Fruit fly (Drosophila melanogaster) whole organism, embryonic: ENCODE data around the gene Bcat.
A peak's percentile ranks its signal among the peaks of the same experiment; 100 is the strongest.

Experiments used
- Aef1 ChIP-seq: fragments of 200-800 bp; sonication (Bioruptor generic); IDR thresholded peaks from 3 replicates; pipeline ENCODE4 v1.3.6; 2022; ENCODE audit warnings: missing biosample characterization, missing genetic modification characterization
- Awh ChIP-seq: fragments of 200-800 bp; sonication (Bioruptor generic); IDR thresholded peaks from 2 replicates; pipeline ENCODE4, ENCODE4 v1.3.6; 2022; ENCODE audit warnings: missing biosample characterization, missing genetic modification characterization
- Bdp1 ChIP-seq: fragments of 200-800 bp; sonication (Bioruptor generic); optimal IDR thresholded peaks from 3 replicates; lab custom pipeline; 2016; ENCODE audit warnings: missing biosample characterization, missing genetic modification characterization
- Bgb ChIP-seq: fragments of 200-800 bp; sonication (Bioruptor generic); IDR thresholded peaks from 2 replicates; pipeline ENCODE4 v1.3.6; 2022; ENCODE audit warnings: missing biosample characterization, missing genetic modification characterization; ENCODE audit not compliant: partially characterized antibody
- CG10209 ChIP-seq: fragments of 200-800 bp; sonication (Bioruptor generic); optimal IDR thresholded peaks from 3 replicates; lab custom pipeline; 2017; ENCODE audit warnings: missing biosample characterization, mild to moderate bottlenecking, missing genetic modification characterization, missing genetic modification reagents
- CG11504 ChIP-seq: fragments of 200-800 bp; sonication (Bioruptor generic); optimal IDR thresholded peaks from 3 replicates; lab custom pipeline; 2019; ENCODE audit warnings: missing biosample characterization, mild to moderate bottlenecking, missing genetic modification characterization, moderate library complexity
- CG12071 ChIP-seq: fragments of 200-800 bp; sonication (Bioruptor generic); optimal IDR thresholded peaks from 3 replicates; lab custom pipeline; 2018; ENCODE audit warnings: missing biosample characterization, mild to moderate bottlenecking, missing genetic modification characterization
- CG18262 ChIP-seq: fragments of 200-800 bp; optimal IDR thresholded peaks from 3 replicates; lab custom pipeline; 2019; ENCODE audit warnings: missing biosample characterization, mild to moderate bottlenecking, missing genetic modification characterization, moderate library complexity
- CG2678 ChIP-seq: fragments of 200-800 bp; sonication (Bioruptor generic); optimal IDR thresholded peaks from 3 replicates; lab custom pipeline; 2019; ENCODE audit warnings: missing biosample characterization, mild to moderate bottlenecking, missing genetic modification characterization, moderate library complexity
- CG31441 ChIP-seq: fragments of 200-800 bp; sonication (Bioruptor generic); IDR thresholded peaks from 2 replicates; pipeline ENCODE4 v1.3.6; 2022; ENCODE audit warnings: missing biosample characterization, missing genetic modification characterization
- CG34422 ChIP-seq: fragments of 200-800 bp; sonication (Bioruptor generic); IDR thresholded peaks from 3 replicates; pipeline ENCODE4 v1.3.6; 2022; ENCODE audit warnings: missing biosample characterization, missing genetic modification characterization
- CG6175 ChIP-seq: fragments of 200-800 bp; sonication (Bioruptor generic); IDR thresholded peaks from 3 replicates; pipeline ENCODE4 v1.3.6; 2022; ENCODE audit warnings: missing biosample characterization, missing genetic modification characterization
- CG6272 ChIP-seq: fragments of 200-800 bp; sonication (Bioruptor generic); IDR thresholded peaks from 2 replicates; pipeline ENCODE4 v1.3.6; 2022; ENCODE audit warnings: missing biosample characterization, missing genetic modification characterization
- CG7372 ChIP-seq: fragments of 200-800 bp; sonication (Bioruptor generic); IDR thresholded peaks from 2 replicates; pipeline ENCODE4 v1.3.6; 2022; ENCODE audit warnings: missing biosample characterization, missing genetic modification characterization
- CG7745 ChIP-seq: fragments of 200-800 bp; sonication (Bioruptor generic); optimal IDR thresholded peaks from 2 replicates; lab custom pipeline; 2018; ENCODE audit warnings: missing biosample characterization, mild to moderate bottlenecking, missing genetic modification characterization, moderate library complexity
- CG7839 ChIP-seq: fragments of 200-800 bp; sonication (Bioruptor generic); optimal IDR thresholded peaks from 3 replicates; lab custom pipeline; 2018; ENCODE audit warnings: missing biosample characterization, mild to moderate bottlenecking, missing genetic modification characterization, moderate library complexity
- CG9932 ChIP-seq: fragments of 200-800 bp; sonication (Bioruptor generic); IDR thresholded peaks from 2 replicates; pipeline ENCODE4 v1.3.6; 2022; ENCODE audit warnings: missing biosample characterization, missing genetic modification characterization
- CoRest ChIP-seq: fragments of 200-800 bp; sonication (Bioruptor generic); optimal IDR thresholded peaks from 3 replicates; lab custom pipeline; 2018; ENCODE audit warnings: missing biosample characterization, mild to moderate bottlenecking, missing genetic modification characterization, moderate library complexity
- CrebB ChIP-seq: fragments of 200-800 bp; sonication (Bioruptor generic); optimal IDR thresholded peaks from 3 replicates; lab custom pipeline; 2018; ENCODE audit warnings: missing biosample characterization, mild to moderate bottlenecking, missing genetic modification characterization
- D19B ChIP-seq: fragments of 200-800 bp; sonication (Bioruptor generic); optimal IDR thresholded peaks from 2 replicates; lab custom pipeline; 2017; ENCODE audit warnings: missing biosample characterization, mild to moderate bottlenecking, missing genetic modification characterization
- Deaf1 ChIP-seq: fragments of 200-800 bp; optimal IDR thresholded peaks from 3 replicates; lab custom pipeline; 2019; ENCODE audit warnings: missing biosample characterization, mild to moderate bottlenecking, missing genetic modification characterization, moderate library complexity
- GATAe ChIP-seq: fragments of 200-800 bp; sonication (Bioruptor generic); conservative IDR thresholded peaks from 2 replicates; pipeline ENCODE4 v1.3.6; 2022; ENCODE audit warnings: missing biosample characterization, missing genetic modification characterization
- Hr3 ChIP-seq: fragments of 200-800 bp; sonication (Bioruptor generic); optimal IDR thresholded peaks from 3 replicates; lab custom pipeline; 2016; ENCODE audit warnings: missing biosample characterization, missing genetic modification characterization
- Hr51 ChIP-seq, 2 experiments: fragments of 200-800 bp; sonication (Bioruptor generic); optimal IDR thresholded peaks; 2 replicates in 1 of 2; 3 replicates in 1 of 2; lab custom pipeline; 2016 to 2018; ENCODE audit warnings: missing biosample characterization in 2 of 2, missing genetic modification characterization in 2 of 2, mild to moderate bottlenecking in 1 of 2, moderate library complexity in 1 of 2
- Jarid2 ChIP-seq: fragments of 200-800 bp; sonication (Bioruptor generic); optimal IDR thresholded peaks from 3 replicates; lab custom pipeline; 2017; ENCODE audit warnings: mild to moderate bottlenecking, missing biosample characterization, missing genetic modification reagents, missing genetic modification characterization
- Med ChIP-seq: fragments of 200-800 bp; sonication (Bioruptor generic); peaks from one replicate; lab custom pipeline; 2016; ENCODE audit warnings: missing biosample characterization, missing genetic modification characterization, mild to moderate bottlenecking, inconsistent platforms, moderate library complexity
- Oli ChIP-seq: fragments of 200-800 bp; sonication (Bioruptor generic); optimal IDR thresholded peaks from 2 replicates; lab custom pipeline; 2018; ENCODE audit warnings: missing biosample characterization, mild to moderate bottlenecking, missing genetic modification characterization, moderate library complexity
- Pdp1 ChIP-seq, 2 experiments: fragments of 200-800 bp; sonication (Bioruptor generic); optimal IDR thresholded peaks; 3 replicates each; lab custom pipeline; 2016; ENCODE audit warnings: missing biosample characterization in 2 of 2, missing genetic modification characterization in 2 of 2, mild to moderate bottlenecking in 1 of 2, moderate library complexity in 1 of 2
- Rfx ChIP-seq: fragments of 200-800 bp; sonication (Bioruptor generic); IDR thresholded peaks from 2 replicates; pipeline ENCODE4 v1.3.6; 2022; ENCODE audit warnings: missing biosample characterization, missing genetic modification characterization
- Sox102F ChIP-seq: fragments of 200-800 bp; sonication (Bioruptor generic); optimal IDR thresholded peaks from 2 replicates; lab custom pipeline; 2018; ENCODE audit warnings: missing biosample characterization, mild to moderate bottlenecking, missing genetic modification characterization, moderate library complexity
- Sry-β ChIP-seq: fragments of 200-800 bp; sonication (Bioruptor generic); optimal IDR thresholded peaks from 2 replicates; lab custom pipeline; 2018; ENCODE audit warnings: missing biosample characterization, mild to moderate bottlenecking, missing genetic modification characterization, moderate library complexity
- Trl ChIP-seq, 3 experiments: fragments of >200 bp in 2 of 3; fragments of 200-800 bp in 1 of 3; sonication (Bioruptor generic) in 1 of 3; optimal IDR thresholded peaks; 2 replicates in 1 of 3; 3 replicates in 2 of 3; lab custom pipeline; 2016 to 2017; ENCODE audit warnings: missing biosample characterization in 1 of 3, missing genetic modification characterization in 1 of 3
- al ChIP-seq: fragments of 200-800 bp; sonication (Bioruptor generic); IDR thresholded peaks from 2 replicates; pipeline ENCODE4 v1.3.6; 2022; ENCODE audit warnings: missing biosample characterization, missing genetic modification characterization
- br ChIP-seq: fragments of >200 bp; optimal IDR thresholded peaks from 2 replicates; lab custom pipeline; 2017
- danr ChIP-seq: fragments of 200-800 bp; sonication (Bioruptor generic); IDR thresholded peaks from 2 replicates; pipeline ENCODE4 v1.3.6; 2022; ENCODE audit warnings: missing biosample characterization, missing genetic modification characterization
- gcm2 ChIP-seq: fragments of 200-800 bp; sonication (Bioruptor generic); optimal IDR thresholded peaks from 2 replicates; lab custom pipeline; 2016; ENCODE audit warnings: missing biosample characterization, missing genetic modification characterization
- inv ChIP-seq: fragments of 200-800 bp; sonication (Bioruptor generic); IDR thresholded peaks from 2 replicates; pipeline ENCODE4 v1.3.6; 2022; ENCODE audit warnings: missing biosample characterization, missing genetic modification characterization; ENCODE audit not compliant: partially characterized antibody
- lmd ChIP-seq: fragments of 200-800 bp; sonication (Bioruptor generic); IDR thresholded peaks from 2 replicates; pipeline ENCODE4 v1.3.6; 2022; ENCODE audit warnings: missing biosample characterization, missing genetic modification characterization
- nmo ChIP-seq: fragments of 200-800 bp; sonication (Bioruptor generic); optimal IDR thresholded peaks from 2 replicates; lab custom pipeline; 2018; ENCODE audit warnings: missing biosample characterization, mild to moderate bottlenecking, missing genetic modification characterization, moderate library complexity
- pan ChIP-seq, 4 experiments: fragments of >200 bp in 3 of 4; fragments of 200-800 bp in 1 of 4; sonication (Bioruptor generic) in 1 of 4; optimal IDR thresholded peaks in 3 of 4; IDR thresholded peaks in 1 of 4; 2 replicates each; pipeline versions ENCODE4 v1.3.6 to Lab custom; 2017 to 2022; ENCODE audit warnings: missing biosample characterization in 2 of 4, missing genetic modification characterization in 2 of 4, mixed read lengths in 1 of 4
- ranshi ChIP-seq: fragments of 200-800 bp; sonication (Bioruptor generic); IDR thresholded peaks from 2 replicates; pipeline ENCODE4 v1.3.6; 2022; ENCODE audit warnings: missing biosample characterization, missing genetic modification characterization
- row ChIP-seq: fragments of 200-800 bp; sonication (Bioruptor generic); IDR thresholded peaks from 3 replicates; pipeline ENCODE4 v1.3.6; 2022; ENCODE audit warnings: missing biosample characterization, missing genetic modification characterization
- sd ChIP-seq: fragments of 200-800 bp; sonication (Bioruptor generic); optimal IDR thresholded peaks from 3 replicates; lab custom pipeline; 2018; ENCODE audit warnings: missing biosample characterization, mild to moderate bottlenecking, missing genetic modification characterization, moderate library complexity
- sens ChIP-seq: fragments of 200-800 bp; sonication (Bioruptor generic); peaks from one replicate; lab custom pipeline; 2016; ENCODE audit warnings: missing biosample characterization, missing genetic modification characterization
- slbo ChIP-seq: fragments of 200-800 bp; sonication (Bioruptor generic); IDR thresholded peaks from 2 replicates; pipeline ENCODE4 v1.3.6; 2022; ENCODE audit warnings: missing biosample characterization, missing genetic modification characterization
- vvl ChIP-seq: fragments of 200-800 bp; sonication (Bioruptor generic); IDR thresholded peaks from 2 replicates; pipeline ENCODE4 v1.3.6; 2022; ENCODE audit warnings: missing biosample characterization, missing genetic modification characterization
- yki ChIP-seq: fragments of >200 bp; optimal IDR thresholded peaks from 3 replicates; lab custom pipeline; 2018
- z ChIP-seq: fragments of 200-800 bp; sonication (Bioruptor generic); IDR thresholded peaks from 3 replicates; pipeline ENCODE4 v1.3.6; 2022; ENCODE audit warnings: missing biosample characterization, missing genetic modification characterization

Bcat gene

DNA sequence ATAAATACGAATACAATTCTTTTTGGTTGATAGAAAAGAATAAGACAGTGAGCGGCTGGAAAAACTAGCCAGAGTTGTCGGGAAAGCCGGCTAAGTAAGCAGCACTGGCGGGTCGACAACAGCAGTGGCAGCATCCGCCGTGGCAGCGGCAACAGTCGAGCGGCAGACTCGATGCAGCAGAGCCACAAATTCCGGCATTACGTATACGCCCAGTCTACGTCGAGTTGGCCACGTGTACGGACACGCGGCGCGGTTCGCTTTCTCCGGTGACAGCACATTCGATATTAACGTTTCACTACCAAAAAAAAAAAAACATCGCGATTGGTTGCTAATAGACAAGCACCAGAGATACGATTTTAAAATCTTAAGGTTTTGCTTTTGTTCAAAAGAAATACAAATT lies 49.0 kb downstream of the Bcat start, which contains the start of gene Neto:
Neto (plus strand) TSS at position 209 of the 400 bp plus-strand sequence.
- peak; percentile 26 for TF ChIP-seq Jarid2 (GFP tag; lab: Kevin White, UChicago)
- TF ChIP-seq GATAe (GFP tag; lab: Robert Waterston, UW): no peak
- peak; percentile 74; the same call in 2 of the 3 replicates for TF ChIP-seq CG6175 (GFP tag; lab: Robert Waterston, UW)
- 0 out of 2 replicates have a peak, but pooled peaks have one; percentile 11 for TF ChIP-seq inv (GFP tag; lab: Robert Waterston, UW)
- TF ChIP-seq Oli: no peak
- TF ChIP-seq Pdp1 (GFP tag; optimal IDR thresholded peaks at IDR 0.05; lab: Kevin White, UChicago): peak in 1 of 2 experiments; percentile 53
- TF ChIP-seq Deaf1 (tag; lab: Kevin White, UChicago): peak; percentile 74
- 0 out of 2 replicates have a peak, but pooled peaks have one; percentile 33 for TF ChIP-seq CG7372 (GFP tag; lab: Robert Waterston, UW)
- peak; percentile 18; the same call in 1 of the 2 replicates for TF ChIP-seq Bgb
- TF ChIP-seq z (GFP tag; lab: Robert Waterston, UW): peak; percentile 84
- no peak; the same call in 2 of the 3 replicates for TF ChIP-seq row (GFP tag; lab: Robert Waterston, UW)
- TF ChIP-seq sd (tag; lab: Kevin White, UChicago): peak; percentile 15
- peak; percentile 45 for TF ChIP-seq Sry-β (GFP tag; lab: Kevin White, UChicago)
- peak; percentile 64 for TF ChIP-seq Med
- TF ChIP-seq, all 482 proteins: peak for 11

DNA sequence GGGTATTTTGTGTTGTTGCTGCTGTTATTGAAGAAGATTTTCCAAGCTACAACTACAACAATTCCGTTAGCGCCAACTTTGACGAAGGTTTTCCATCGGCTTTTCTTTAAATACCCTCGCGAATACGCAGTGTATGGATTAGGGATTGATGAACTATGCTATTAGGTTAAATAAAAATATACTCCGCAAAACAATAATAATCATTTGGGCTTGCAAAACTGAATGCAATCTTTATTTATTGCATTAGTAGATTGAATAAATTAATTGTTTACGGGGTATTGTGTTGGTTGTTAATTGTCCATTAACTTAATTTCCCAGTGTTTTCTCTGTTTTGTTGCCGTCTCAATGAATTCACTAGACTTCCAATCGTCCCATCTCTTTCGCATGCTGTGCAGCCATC lies 50.7 kb downstream of the Bcat start:
- TF ChIP-seq D19B (peak; percentile 17), lmd (peak; percentile 46; the same call in 1 of the 2 replicates), Sox102F (GFP tag; lab: Kevin White, UChicago) (peak; percentile 49), CG34422 (0 out of 3 replicates have a peak, but pooled peaks have one; percentile 36), CoRest (tag; lab: Kevin White, UChicago) (peak; percentile 19), CG9932 (GFP tag; lab: Robert Waterston, UW) (peak; percentile 25; the same call in 1 of the 2 replicates), CG6272 (no peak), vvl (GFP tag; lab: Robert Waterston, UW) (no peak), br (no peak), pan (optimal IDR thresholded peaks at IDR 0.05; lab: Kevin White, UChicago) (no peak), pan (GFP tag; optimal IDR thresholded peaks at IDR 0.05 in 1 of 2, IDR thresholded peaks at IDR 0.05 in 1 of 2) (peak in 1 of 2 experiments; percentile 43), danr (GFP tag; lab: Robert Waterston, UW) (no peak), Rfx (GFP tag; lab: Robert Waterston, UW) (peak; percentile 48; the same call in 1 of the 2 replicates), slbo (peak; percentile 53), CG10209 (GFP tag; lab: Kevin White, UChicago) (peak; percentile 10), nmo (GFP tag; lab: Kevin White, UChicago) (peak; percentile 11), Hr3 (GFP tag; lab: Kevin White, UChicago) (no peak), CG18262 (no peak), CG11504 (tag; lab: Kevin White, UChicago) (peak; percentile 34), al (GFP tag; lab: Robert Waterston, UW) (0 out of 2 replicates have a peak, but pooled peaks have one; percentile 24), CG7745 (tag; lab: Kevin White, UChicago) (no peak), Trl (optimal IDR thresholded peaks at IDR 0.05; lab: Kevin White, UChicago) (peak in 1 of 2 experiments; percentile 4), Trl (GFP tag; optimal IDR thresholded peaks at IDR 0.05; lab: Kevin White, UChicago) (no peak), CG12071 (GFP tag; lab: Kevin White, UChicago) (no peak), yki (no peak), CG7839 (tag; lab: Kevin White, UChicago) (peak; percentile 37), Aef1 (GFP tag; lab: Robert Waterston, UW) (peak; percentile 28; the same call in 1 of the 3 replicates), sens (GFP tag; lab: Kevin White, UChicago) (peak; percentile 57), CG2678 (tag; lab: Kevin White, UChicago) (peak; percentile 40), CrebB (no peak), Hr51 (GFP tag; optimal IDR thresholded peaks at IDR 0.05; lab: Kevin White, UChicago) (peak in 1 of 2 experiments; percentile 42), Bdp1 (no peak), ranshi (GFP tag; lab: Robert Waterston, UW) (peak; percentile 47; the same call in 1 of the 2 replicates), gcm2 (GFP tag; lab: Kevin White, UChicago) (no peak), CG31441 (GFP tag; lab: Robert Waterston, UW) (0 out of 2 replicates have a peak, but pooled peaks have one; percentile 12), Awh (GFP tag; lab: Robert Waterston, UW) (no peak)
